Worm (Caenorhabditis elegans): ENCODE measurements around the gene F20B6.9.

F20B6.9 gene

DNA sequence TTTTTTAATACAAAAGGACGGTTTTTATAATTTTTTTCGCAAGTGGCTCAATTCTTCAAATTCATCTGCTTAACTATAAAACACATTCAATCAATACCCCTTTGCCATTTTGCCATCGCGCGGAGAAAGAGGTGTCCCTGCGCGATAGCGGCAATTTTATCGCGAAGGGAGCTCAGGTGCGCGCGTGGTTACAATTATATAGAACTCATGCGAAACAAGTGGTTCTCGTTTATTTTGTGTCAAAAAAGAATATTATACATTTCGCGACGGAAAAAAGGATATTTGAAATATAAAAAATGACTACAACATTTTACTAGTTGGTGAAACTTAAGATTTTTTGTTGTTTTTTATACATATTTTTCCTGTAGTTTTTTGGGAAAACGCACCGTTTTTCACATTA lies 1.8 kb upstream of the F20B6.9 start (continued):
- TF ChIP-seq mec-3 (tag; optimal IDR thresholded peaks at IDR 0.05; ENCODE audit: borderline replicate concordance) = no peak
- no peak for TF ChIP-seq K02D7.2 (tag; optimal IDR thresholded peaks at IDR 0.05)
- peak; percentile 16 for TF ChIP-seq hlh-15 (tag; optimal IDR thresholded peaks at IDR 0.05)
- TF ChIP-seq ama-1 (optimal IDR thresholded peaks at IDR 0.05) = no peak
- TF ChIP-seq zip-5 (tag; optimal IDR thresholded peaks at IDR 0.05) = no peak
- no peak for TF ChIP-seq ceh-24 (tag; optimal IDR thresholded peaks at IDR 0.05)
- TF ChIP-seq sox-4 (tag; optimal IDR thresholded peaks at IDR 0.05) = peak; percentile 73
- TF ChIP-seq pax-1 (tag; optimal IDR thresholded peaks at IDR 0.05) = peak; percentile 83
- peak; percentile 82 for TF ChIP-seq ceh-22 (tag; optimal IDR thresholded peaks at IDR 0.05)
- peak; percentile 97 for TF ChIP-seq ref-2 (tag; optimal IDR thresholded peaks at IDR 0.05)
- TF ChIP-seq ceh-48 (tag; optimal IDR thresholded peaks at IDR 0.05) = peak; percentile 94
- TF ChIP-seq gmeb-2 (tag; optimal IDR thresholded peaks at IDR 0.05) = peak; percentile 63
- TF ChIP-seq pros-1 (tag; optimal IDR thresholded peaks at IDR 0.05) = peak; percentile 94
- TF ChIP-seq ceh-31 (tag; optimal IDR thresholded peaks at IDR 0.05) = peak; percentile 98
- no peak for TF ChIP-seq Y22D7AL.16 (tag; optimal IDR thresholded peaks at IDR 0.05)
- no peak for TF ChIP-seq nhr-232 (tag; optimal IDR thresholded peaks at IDR 0.05)
- peak; percentile 72 for TF ChIP-seq pat-9 (tag; optimal IDR thresholded peaks at IDR 0.05)
- peak; percentile 67 for TF ChIP-seq T23F11.4 (GFP tag; optimal IDR thresholded peaks at IDR 0.05)
- TF ChIP-seq unc-3 (GFP tag; conservative IDR thresholded peaks at IDR 0.05) = peak; percentile 68
- TF ChIP-seq unc-3 (tag; optimal IDR thresholded peaks at IDR 0.05) = peak; percentile 81
- TF ChIP-seq fkh-6 (tag; optimal IDR thresholded peaks at IDR 0.05) = no peak
- TF ChIP-seq unc-42 (tag; optimal IDR thresholded peaks at IDR 0.05) = peak; percentile 95
- peak; percentile 100 for TF ChIP-seq sdc-2 (tag; optimal IDR thresholded peaks at IDR 0.05)
- TF ChIP-seq hlh-8 (tag; optimal IDR thresholded peaks at IDR 0.05) = peak; percentile 79
- peak; percentile 91 for TF ChIP-seq ceh-14 (tag; optimal IDR thresholded peaks at IDR 0.05)
- peak; percentile 42 for TF ChIP-seq lim-6 (tag; optimal IDR thresholded peaks at IDR 0.05)
- peak; percentile 83 for TF ChIP-seq syd-9 (tag; optimal IDR thresholded peaks at IDR 0.05)
- peak; percentile 6 for TF ChIP-seq fax-1 (tag; optimal IDR thresholded peaks at IDR 0.05)
- TF ChIP-seq pag-3 (tag; optimal IDR thresholded peaks at IDR 0.05; ENCODE audit: borderline replicate concordance) = no peak
- peak; percentile 95 for TF ChIP-seq tbx-2 (tag; optimal IDR thresholded peaks at IDR 0.05)
- TF ChIP-seq ceh-45 (GFP tag; IDR thresholded peaks at IDR 0.05) = peak; percentile 75
- TF ChIP-seq ceh-18 (tag; optimal IDR thresholded peaks at IDR 0.05) = peak; percentile 99
- no peak for TF ChIP-seq elt-4 (tag; optimal IDR thresholded peaks at IDR 0.05)
- TF ChIP-seq fkh-10 (GFP tag; optimal IDR thresholded peaks at IDR 0.05) = peak; percentile 68
- TF ChIP-seq ceh-34 (tag; optimal IDR thresholded peaks at IDR 0.05) = peak; percentile 97
- peak; percentile 76 for TF ChIP-seq elt-2 (tag; optimal IDR thresholded peaks at IDR 0.05)
- TF ChIP-seq unc-86 (tag; optimal IDR thresholded peaks at IDR 0.05) = peak; percentile 90
- peak; percentile 35 for TF ChIP-seq hlh-6 (tag; optimal IDR thresholded peaks at IDR 0.05)
- TF ChIP-seq ceh-19 (GFP tag; optimal IDR thresholded peaks at IDR 0.05) = peak; percentile 71
- peak; percentile 40 for TF ChIP-seq C38D4.7 (GFP tag; optimal IDR thresholded peaks at IDR 0.05)
- TF ChIP-seq pqm-1 (tag; optimal IDR thresholded peaks at IDR 0.05) = peak; percentile 37

DNA sequence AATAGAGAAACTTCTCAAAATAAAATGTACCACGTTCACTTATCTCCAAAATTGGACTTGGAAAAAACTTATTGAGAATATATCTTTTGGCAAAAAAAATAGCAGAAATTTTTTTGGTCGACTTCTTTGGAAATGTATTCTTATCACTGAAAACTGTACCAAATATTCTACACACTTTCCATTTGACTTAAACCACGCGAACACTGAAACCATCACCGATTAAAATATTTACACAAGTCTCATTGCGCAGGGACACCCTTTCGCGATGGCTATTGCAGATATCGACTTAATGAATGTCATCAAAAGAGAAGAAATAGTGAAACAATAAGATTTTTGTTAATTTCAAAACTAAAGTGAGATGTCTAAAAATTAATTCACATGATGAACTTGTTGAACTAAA lies 1.2 kb upstream of the F20B6.9 start:
- TF ChIP-seq ama-1 (optimal IDR thresholded peaks at IDR 0.05) (no peak), unc-86 (tag; optimal IDR thresholded peaks at IDR 0.05) (no peak), elt-4 (tag; optimal IDR thresholded peaks at IDR 0.05) (no peak), odd-2 (tag; optimal IDR thresholded peaks at IDR 0.05) (no peak), unc-3 (GFP tag; conservative IDR thresholded peaks at IDR 0.05) (no peak), unc-3 (tag; optimal IDR thresholded peaks at IDR 0.05) (no peak), pha-2 (tag; optimal IDR thresholded peaks at IDR 0.05) (no peak), ceh-2 (tag; optimal IDR thresholded peaks at IDR 0.05) (no peak), ceh-18 (tag; optimal IDR thresholded peaks at IDR 0.05) (no peak), ref-2 (tag; optimal IDR thresholded peaks at IDR 0.05) (no peak), lim-6 (tag; optimal IDR thresholded peaks at IDR 0.05) (no peak), fkh-6 (tag; optimal IDR thresholded peaks at IDR 0.05) (no peak), K09A11.1 (tag; optimal IDR thresholded peaks at IDR 0.05; ENCODE audit: insufficient read depth) (no peak), K02D7.2 (tag; optimal IDR thresholded peaks at IDR 0.05) (no peak), T23F11.4 (GFP tag; optimal IDR thresholded peaks at IDR 0.05) (no peak), hlh-30 (tag; optimal IDR thresholded peaks at IDR 0.05; ENCODE audit: insufficient read depth) (no peak), eyg-1 (tag; optimal IDR thresholded peaks at IDR 0.05) (no peak), ceh-30 (tag; optimal IDR thresholded peaks at IDR 0.05) (no peak)

Data from whole organism, late embryonic.